Fruit fly (Drosophila melanogaster) whole organism, adult: ENCODE data around the gene Acp26Aa.

Source experiments
- CG11617 ChIP-seq: fragments of 200-800 bp; sonication (Bioruptor generic); optimal IDR thresholded peaks from 2 replicates; lab custom pipeline; 2017; ENCODE audit warnings: mild to moderate bottlenecking, missing biosample characterization, missing genetic modification reagents, missing genetic modification characterization
- CG12768 ChIP-seq: fragments of 200-800 bp; sonication (Bioruptor generic); optimal IDR thresholded peaks from 2 replicates; lab custom pipeline; 2017; ENCODE audit warnings: missing biosample characterization, missing genetic modification characterization, mild to moderate bottlenecking, moderate library complexity, missing genetic modification reagents
- CG14711 ChIP-seq: fragments of 200-800 bp; sonication (Bioruptor generic); optimal IDR thresholded peaks from 2 replicates; lab custom pipeline; 2018; ENCODE audit warnings: missing biosample characterization, mild to moderate bottlenecking, missing genetic modification characterization, moderate library complexity
- CG1620 ChIP-seq: fragments of 200-800 bp; sonication (Bioruptor generic); optimal IDR thresholded peaks from 2 replicates; lab custom pipeline; 2016; ENCODE audit warnings: missing biosample characterization, missing genetic modification characterization
- CG33017 ChIP-seq: fragments of 200-800 bp; sonication (Bioruptor generic); optimal IDR thresholded peaks from 2 replicates; lab custom pipeline; 2018; ENCODE audit warnings: missing biosample characterization, mild to moderate bottlenecking, missing genetic modification characterization, moderate library complexity
- CG5204 ChIP-seq: fragments of 200-800 bp; sonication (Bioruptor generic); optimal IDR thresholded peaks from 2 replicates; lab custom pipeline; 2016; ENCODE audit warnings: missing biosample characterization, missing genetic modification characterization
- CG7045 ChIP-seq: fragments of 200-800 bp; sonication (Bioruptor generic); optimal IDR thresholded peaks from 2 replicates; lab custom pipeline; 2017; ENCODE audit warnings: missing biosample characterization, mild to moderate bottlenecking, missing genetic modification characterization
- CG7101 ChIP-seq: fragments of 200-800 bp; sonication (Bioruptor generic); optimal IDR thresholded peaks from 2 replicates; lab custom pipeline; 2018; ENCODE audit warnings: missing biosample characterization, mild to moderate bottlenecking, missing genetic modification characterization, moderate library complexity
- Clk ChIP-seq: fragments of 200-800 bp; sonication (Bioruptor generic); optimal IDR thresholded peaks from 2 replicates; lab custom pipeline; 2017; ENCODE audit warnings: missing biosample characterization, missing genetic modification characterization
- Crg-1 ChIP-seq: fragments of 200-800 bp; sonication (Bioruptor generic); optimal IDR thresholded peaks from 2 replicates; lab custom pipeline; 2016; ENCODE audit warnings: missing biosample characterization, missing genetic modification characterization
- Hr96 ChIP-seq: fragments of 200-800 bp; sonication (Bioruptor generic); optimal IDR thresholded peaks from 2 replicates; lab custom pipeline; 2016; ENCODE audit warnings: missing biosample characterization, missing genetic modification characterization
- Mnt ChIP-seq: fragments of 200-800 bp; sonication (Bioruptor generic); optimal IDR thresholded peaks from 2 replicates; lab custom pipeline; 2016; ENCODE audit warnings: missing biosample characterization, mild to moderate bottlenecking, missing genetic modification characterization
- bab1 ChIP-seq: fragments of 200-800 bp; sonication (Bioruptor generic); optimal IDR thresholded peaks from 3 replicates; lab custom pipeline; 2019; ENCODE audit warnings: missing biosample characterization, mild to moderate bottlenecking, missing genetic modification characterization, moderate library complexity
- cic ChIP-seq: fragments of 200-800 bp; sonication (Bioruptor generic); optimal IDR thresholded peaks from 2 replicates; lab custom pipeline; 2017; ENCODE audit warnings: missing biosample characterization, mild to moderate bottlenecking, missing genetic modification characterization, moderate library complexity
- cnc ChIP-seq, 2 experiments: fragments of >200 bp; optimal IDR thresholded peaks; 2 replicates each; lab custom pipeline; 2017
- kay ChIP-seq: fragments of 200-800 bp; sonication (Bioruptor generic); peaks from one replicate; lab custom pipeline; 2016; ENCODE audit warnings: missing biosample characterization, missing genetic modification characterization, borderline replicate concordance
- ovo ChIP-seq: fragments of 200-800 bp; sonication (Bioruptor generic); optimal IDR thresholded peaks from 2 replicates; lab custom pipeline; 2016; ENCODE audit warnings: missing biosample characterization, missing genetic modification characterization
- pad ChIP-seq: fragments of 200-800 bp; sonication (Bioruptor generic); optimal IDR thresholded peaks from 3 replicates; lab custom pipeline; 2017; ENCODE audit warnings: missing biosample characterization, missing genetic modification characterization, mild to moderate bottlenecking, moderate library complexity, missing genetic modification reagents
- tj ChIP-seq: fragments of 200-800 bp; sonication (Bioruptor generic); optimal IDR thresholded peaks from 3 replicates; lab custom pipeline; 2017; ENCODE audit warnings: missing biosample characterization, mild to moderate bottlenecking, missing genetic modification characterization, moderate library complexity
- toe ChIP-seq: fragments of 200-800 bp; sonication (Bioruptor generic); optimal IDR thresholded peaks from 2 replicates; lab custom pipeline; 2016; ENCODE audit warnings: missing biosample characterization, missing genetic modification characterization

Gene Acp26Aa

DNA sequence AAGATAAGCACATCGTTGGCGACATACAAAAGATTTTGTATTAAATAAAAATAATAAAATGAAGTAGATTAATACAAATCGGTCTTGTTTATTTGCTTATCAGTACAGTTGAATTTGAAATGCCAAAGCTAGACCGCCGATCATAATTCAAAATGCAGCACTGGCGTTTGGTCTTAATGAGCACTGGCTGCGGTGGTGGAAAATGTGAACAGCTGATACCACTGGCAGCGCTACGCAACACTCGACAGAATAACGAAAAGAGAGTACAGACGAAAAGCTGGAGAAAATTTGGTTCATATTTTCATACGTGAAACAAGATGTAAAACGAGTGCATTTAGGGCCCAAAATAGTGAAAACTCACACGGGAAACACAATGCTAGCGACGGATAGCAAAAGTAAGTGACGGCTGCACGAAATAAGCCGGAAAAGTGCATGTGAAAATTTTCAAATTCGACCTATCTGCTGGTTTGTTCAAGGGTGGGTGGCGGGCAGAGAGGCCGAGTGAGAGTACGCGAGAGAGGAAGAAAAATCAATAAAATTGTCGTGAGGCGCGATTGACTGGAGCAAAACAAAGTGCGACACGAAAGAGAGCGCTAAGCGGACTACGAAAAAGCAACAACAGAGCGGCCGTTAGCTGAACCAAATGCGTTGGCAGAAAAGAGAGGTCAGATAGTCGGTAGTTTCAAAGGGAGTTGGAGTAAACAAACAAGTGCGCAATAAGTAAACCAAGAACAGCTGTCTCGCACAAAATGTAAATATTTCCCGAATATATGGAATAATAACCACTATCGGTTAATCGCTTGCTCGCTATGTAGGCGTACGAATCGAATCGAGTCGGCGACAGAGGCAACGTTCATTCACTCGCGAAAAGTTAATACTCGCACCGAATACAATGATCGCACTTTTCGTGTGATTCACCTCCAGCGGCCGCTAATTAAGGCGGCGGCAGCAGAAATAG lies 13.5 kb upstream of the Acp26Aa start, which contains the start of gene bchs:
Gene bchs (plus strand): TSS at position 277 of the 958 bp plus-strand sequence.
- TF ChIP-seq Clk (no peak), Mnt (GFP tag; lab: Kevin White, UChicago) (no peak), CG33017 (tag; lab: Kevin White, UChicago) (no peak), ovo (GFP tag; lab: Kevin White, UChicago) (peak; percentile 82), CG12768 (GFP tag; lab: Kevin White, UChicago) (peak; percentile 40), toe (GFP tag; lab: Kevin White, UChicago) (peak; percentile 9), CG14711 (tag; lab: Kevin White, UChicago) (peak; percentile 27), bab1 (GFP tag; lab: Kevin White, UChicago) (peak; percentile 55), tj (peak; percentile 84), CG11617 (GFP tag; lab: Kevin White, UChicago) (no peak), CG1620 (peak; percentile 58), CG5204 (GFP tag; lab: Kevin White, UChicago) (peak; percentile 14), cic (GFP tag; lab: Kevin White, UChicago) (peak; percentile 97), Hr96 (peak; percentile 56), cnc (optimal IDR thresholded peaks at IDR 0.05; lab: Kevin White, UChicago) (no peak), CG7045 (peak; percentile 18), pad (GFP tag; lab: Kevin White, UChicago) (peak; percentile 57), Crg-1 (peak; percentile 52), kay (peak; percentile 71), CG7101 (tag; lab: Kevin White, UChicago) (peak; percentile 47)

DNA sequence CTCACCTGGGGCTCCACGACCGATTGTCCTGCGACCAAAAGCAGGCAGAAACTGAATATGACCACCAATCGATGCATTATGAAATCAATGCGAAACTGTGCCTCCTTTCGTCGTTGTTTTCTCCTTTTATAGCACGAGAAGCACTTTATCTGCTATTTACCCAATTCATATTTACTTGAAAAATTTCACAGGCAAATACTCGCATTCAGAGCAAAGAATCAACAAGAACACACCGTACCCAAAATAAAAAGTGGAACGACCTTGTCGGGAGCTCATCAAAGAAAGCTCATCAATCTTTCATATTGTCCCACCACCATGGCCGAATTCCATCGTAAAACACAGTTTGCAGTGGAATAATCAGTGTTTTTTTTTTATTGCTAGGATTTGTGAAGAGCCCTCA lies 10.9 kb upstream of the Acp26Aa start, which contains the start of gene CG9021:
Gene CG9021 (minus strand): TSS at position 105 of the 400 bp plus-strand sequence.
- TF ChIP-seq CG1620 (no peak), Clk (no peak), bab1 (GFP tag; lab: Kevin White, UChicago) (no peak), Crg-1 (no peak), Mnt (GFP tag; lab: Kevin White, UChicago) (no peak), toe (GFP tag; lab: Kevin White, UChicago) (no peak), cic (GFP tag; lab: Kevin White, UChicago) (no peak), Hr96 (no peak), CG7101 (tag; lab: Kevin White, UChicago) (no peak), CG7045 (no peak), CG12768 (GFP tag; lab: Kevin White, UChicago) (no peak), CG14711 (tag; lab: Kevin White, UChicago) (no peak), CG33017 (tag; lab: Kevin White, UChicago) (no peak), CG5204 (GFP tag; lab: Kevin White, UChicago) (no peak), CG11617 (GFP tag; lab: Kevin White, UChicago) (no peak), tj (no peak), ovo (GFP tag; lab: Kevin White, UChicago) (no peak), kay (no peak)

DNA sequence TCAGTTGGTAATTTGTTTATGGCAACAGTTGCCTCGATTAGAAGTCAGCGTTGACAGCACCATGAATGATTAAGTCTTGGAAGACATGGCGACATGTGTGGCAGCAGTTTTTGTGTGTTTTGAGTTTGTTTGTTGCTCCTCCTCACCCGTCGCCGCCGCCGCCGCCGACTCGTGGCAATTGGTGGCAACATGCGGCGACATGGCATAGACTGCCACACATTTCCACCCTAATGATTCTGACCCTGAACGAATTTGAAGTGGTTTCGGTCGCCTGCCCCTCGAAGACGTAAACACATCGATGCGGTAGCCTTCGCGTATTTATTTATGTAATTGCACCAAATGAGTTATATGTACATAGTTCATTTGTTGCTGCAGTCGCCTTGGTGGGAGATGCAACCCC lies 9.2 kb upstream of the Acp26Aa start:
- TF ChIP-seq pad (GFP tag; lab: Kevin White, UChicago) (no peak), cic (GFP tag; lab: Kevin White, UChicago) (no peak), CG7045 (no peak), cnc (optimal IDR thresholded peaks at IDR 0.05; lab: Kevin White, UChicago) (no peak), CG11617 (GFP tag; lab: Kevin White, UChicago) (no peak), Clk (no peak), bab1 (GFP tag; lab: Kevin White, UChicago) (no peak), CG1620 (no peak), Hr96 (no peak), CG33017 (tag; lab: Kevin White, UChicago) (no peak), CG12768 (GFP tag; lab: Kevin White, UChicago) (no peak), CG7101 (tag; lab: Kevin White, UChicago) (no peak), Mnt (GFP tag; lab: Kevin White, UChicago) (no peak), tj (no peak), CG5204 (GFP tag; lab: Kevin White, UChicago) (no peak)

DNA sequence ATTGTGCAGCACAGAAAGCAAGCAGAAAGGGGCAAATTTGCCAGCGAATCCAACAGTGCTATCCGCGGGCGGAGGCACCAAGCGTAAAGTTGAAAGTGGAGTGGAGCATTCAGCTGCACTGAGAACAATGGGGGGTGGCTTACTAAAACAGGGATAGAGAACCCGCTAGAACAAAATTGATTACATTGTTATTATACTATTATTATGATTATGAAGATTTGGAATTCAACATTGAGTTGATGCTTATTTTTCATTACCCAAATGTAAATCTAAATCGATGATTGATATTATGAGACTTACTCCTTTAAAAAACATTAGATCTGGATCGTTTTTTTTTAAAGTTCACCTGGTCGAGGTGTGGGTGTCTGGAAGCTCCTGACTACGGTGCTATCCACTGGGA lies 7.9 kb upstream of the Acp26Aa start:
- TF ChIP-seq ovo (GFP tag; lab: Kevin White, UChicago) (no peak), CG1620 (no peak), bab1 (GFP tag; lab: Kevin White, UChicago) (no peak), CG12768 (GFP tag; lab: Kevin White, UChicago) (no peak), kay (no peak), cic (GFP tag; lab: Kevin White, UChicago) (no peak), cnc (optimal IDR thresholded peaks at IDR 0.05; lab: Kevin White, UChicago) (no peak), tj (no peak), Clk (no peak), toe (GFP tag; lab: Kevin White, UChicago) (no peak)

DNA sequence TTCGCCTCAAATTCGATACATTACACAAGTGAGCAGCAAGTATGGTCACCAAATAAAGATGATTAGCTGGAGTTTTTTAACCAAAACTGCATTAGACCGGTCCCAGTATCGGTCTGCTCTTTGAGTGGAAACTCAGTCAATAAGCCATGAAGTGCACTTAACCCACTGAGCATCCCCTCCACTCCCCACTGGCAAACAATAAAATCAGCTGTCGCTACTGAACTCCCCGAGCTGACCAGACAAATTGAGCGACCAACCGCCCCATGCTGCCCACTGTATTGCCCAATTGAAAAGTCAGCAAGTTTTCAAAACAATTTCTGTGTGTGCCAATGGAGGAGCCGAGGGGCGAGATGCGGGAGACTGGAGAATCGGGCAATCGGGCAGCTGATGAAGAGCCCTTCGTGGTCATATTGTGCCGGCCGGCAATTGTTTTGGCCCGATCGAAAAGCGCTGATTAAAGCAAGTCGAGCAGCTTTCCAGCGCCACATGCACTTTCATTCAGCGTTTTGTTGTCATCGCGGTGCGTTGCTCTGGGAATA lies 5.5 kb upstream of the Acp26Aa start:
- TF ChIP-seq bab1 (GFP tag; lab: Kevin White, UChicago) (peak; percentile 29), cic (GFP tag; lab: Kevin White, UChicago) (peak; percentile 31), CG7045 (no peak), pad (GFP tag; lab: Kevin White, UChicago) (no peak), tj (peak; percentile 98)

DNA sequence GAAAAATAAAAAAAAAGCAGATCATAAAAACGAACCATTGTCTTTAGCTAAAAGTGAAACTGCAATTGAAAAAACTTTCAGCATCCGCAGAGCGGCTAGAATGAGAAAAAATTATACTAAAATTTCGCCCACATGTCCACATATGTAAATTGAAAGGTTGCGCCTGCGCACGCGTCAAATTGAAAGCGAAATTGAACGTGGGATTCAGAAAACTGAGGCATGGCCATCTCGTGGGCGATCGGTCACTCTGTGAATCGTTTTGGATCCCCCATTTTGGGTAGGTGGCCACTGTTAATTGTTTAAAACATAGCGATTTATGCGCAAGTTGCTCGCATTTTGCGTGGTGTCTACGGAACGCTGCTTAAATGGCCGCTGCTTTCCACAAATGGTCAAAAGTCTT lies 837 bp upstream of the Acp26Aa start:
- TF ChIP-seq CG5204 (GFP tag; lab: Kevin White, UChicago) (no peak), CG1620 (no peak)
